Fruit fly (Drosophila melanogaster) Kc167 (cell line): ENCODE measurements around the gene CG43295.

ENCODE experiments used
- h ChIP-seq: fragments of >200 bp; optimal IDR thresholded peaks from 3 replicates; lab custom pipeline; 2018; ENCODE audit warnings: missing external identifiers
- insv ChIP-seq: fragments of >200 bp; optimal IDR thresholded peaks from 3 replicates; lab custom pipeline; 2018; ENCODE audit warnings: missing external identifiers
- ttk ChIP-seq: sonication (Bioruptor generic); optimal IDR thresholded peaks from 2 replicates; lab custom pipeline; 2017; ENCODE audit warnings: missing external identifiers

dm6 chr3L:16145282-16145681, 39.6 kb downstream of the CG43295 start:
- TF ChIP-seq ttk (lab: Kevin White, UChicago) (no peak), h (no peak), insv (lab: Kevin White, UChicago) (no peak)
